Worm (Caenorhabditis elegans) whole organism, L4/young adult: ENCODE results near the gene E02H9.3.

Source experiments
- W03F9.2 ChIP-seq: fragments of 150-350 bp; optimal IDR thresholded peaks from 2 replicates; lab custom pipeline; 2014; ENCODE audit warnings: missing biosample characterization, missing genetic modification characterization
- dao-5 ChIP-seq: sonication (generic microtip); optimal IDR thresholded peaks from 2 replicates; lab custom pipeline; 2016; ENCODE audit warnings: missing genotype, missing genetic modification characterization, moderate library complexity, missing compliant biosample characterization
- him-1 ChIP-seq: sonication (generic microtip); optimal IDR thresholded peaks from 2 replicates; lab custom pipeline; 2016; ENCODE audit warnings: missing genotype, missing genetic modification reagents, missing genetic modification characterization, missing compliant biosample characterization

The E02H9.3 gene

DNA sequence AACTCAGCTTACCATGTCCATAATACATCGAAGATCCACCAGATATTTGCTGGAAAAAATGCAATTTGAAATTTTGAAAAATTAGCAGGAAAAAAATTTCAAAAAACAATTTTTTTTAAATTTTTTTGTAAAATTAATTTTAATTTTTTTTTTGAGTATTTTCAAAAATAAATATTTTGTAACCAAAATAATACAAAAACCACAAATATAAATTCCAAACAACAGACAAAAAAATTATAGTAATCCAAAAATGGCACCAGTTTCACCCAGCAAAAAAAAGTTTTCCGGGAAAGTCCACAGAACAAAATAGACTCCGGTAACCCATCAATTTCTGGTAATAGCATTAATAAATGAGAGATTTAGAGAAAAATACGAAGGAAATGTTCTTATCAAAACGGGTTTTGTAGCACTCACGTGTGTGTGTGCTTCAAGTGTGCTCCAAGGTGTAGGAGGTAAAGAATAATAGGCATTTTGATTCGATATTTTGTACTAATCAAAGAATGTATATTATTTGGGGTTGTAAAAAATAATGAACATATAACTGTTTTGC, 4.0 kb upstream of the E02H9.3 start, which contains the start of gene nhr-121:
nhr-121 (minus strand) TSS at position 51 of the 550 bp plus-strand sequence.
- TF ChIP-seq him-1 = no peak
- no peak for TF ChIP-seq W03F9.2
- no peak for TF ChIP-seq dao-5 (tag; lab: Kevin White, UChicago)

- TF ChIP-seq W03F9.2 = no peak
Measured at ce11 chrIII:2468202-2468601, 9.4 kb downstream of the E02H9.3 start, which contains the start of the genes E02H9.9 and E02H9.1. E02H9.9 (minus strand) TSS chrIII:2468302. E02H9.1 (plus strand) TSS chrIII:2468486.

ce11 chrIII:2471855-2472254, 13.0 kb downstream of the E02H9.3 start:
- TF ChIP-seq dao-5 (tag; lab: Kevin White, UChicago) (no peak), W03F9.2 (peak; percentile 35)

DNA sequence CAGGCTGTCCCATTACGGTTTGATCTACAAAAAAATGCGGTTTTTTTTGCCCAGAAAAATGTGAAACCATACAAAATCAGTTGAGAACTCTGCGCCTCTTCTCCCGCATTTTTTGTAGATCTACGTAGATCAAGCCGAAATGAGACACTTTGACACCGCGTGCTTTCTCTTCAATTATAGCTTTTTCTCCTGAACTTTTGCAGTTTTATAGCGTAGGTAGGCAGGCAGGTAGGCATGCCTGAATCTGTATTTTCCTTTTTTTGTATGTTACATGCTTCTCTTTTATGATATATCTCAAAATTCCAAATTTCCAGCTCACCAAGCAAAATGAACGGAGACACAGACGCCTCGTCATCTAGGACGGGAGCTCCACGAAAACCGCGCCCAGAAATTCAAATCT, 14.7 kb downstream of the E02H9.3 start, which contains the start of gene smg-6:
smg-6 (plus strand) TSS at position 301 of the 400 bp plus-strand sequence.
- TF ChIP-seq him-1 (no peak), W03F9.2 (no peak), dao-5 (tag; lab: Kevin White, UChicago) (no peak)

DNA sequence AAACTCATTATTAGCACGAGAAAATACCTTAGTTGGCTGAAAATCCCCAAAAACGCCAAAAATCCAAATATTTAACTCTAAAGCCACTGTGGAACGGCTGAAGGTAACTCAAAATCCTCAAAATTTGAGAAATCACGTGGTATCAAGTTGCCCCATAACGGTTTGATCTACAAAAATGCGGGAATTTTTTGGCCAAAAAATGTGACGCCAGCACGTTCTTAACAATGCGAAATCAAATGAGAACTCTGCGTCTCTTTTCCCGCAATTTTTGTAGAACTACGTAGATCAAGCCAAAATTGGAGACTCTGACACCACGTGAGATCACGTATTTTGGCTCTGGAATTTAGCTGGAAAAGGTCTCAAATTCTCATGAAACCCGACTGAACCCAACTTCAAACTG, 15.9 kb downstream of the E02H9.3 start:
- no peak for TF ChIP-seq dao-5 (tag; lab: Kevin White, UChicago)
- TF ChIP-seq him-1 = no peak
- TF ChIP-seq W03F9.2 = no peak

DNA sequence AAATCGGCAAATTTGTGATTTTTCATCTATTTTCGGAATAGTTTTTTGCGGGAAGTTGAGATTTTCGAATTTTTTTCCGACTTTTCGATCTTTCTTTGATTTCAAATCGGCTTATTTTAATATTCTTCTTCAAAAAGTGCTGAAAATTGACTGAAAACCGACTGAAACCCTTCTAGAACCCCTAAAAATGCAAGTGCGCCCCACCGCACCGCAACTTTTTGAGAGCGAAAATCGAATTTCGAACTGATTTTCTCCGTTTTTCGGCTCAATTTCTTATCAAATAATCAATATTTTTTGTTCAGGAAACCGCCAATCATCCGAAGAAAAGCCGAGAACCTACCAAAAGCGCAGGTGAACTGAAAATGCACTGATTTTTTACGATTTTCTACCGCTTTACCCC, 18.5 kb downstream of the E02H9.3 start:
- TF ChIP-seq W03F9.2 (no peak), him-1 (no peak), dao-5 (tag; lab: Kevin White, UChicago) (no peak)

DNA sequence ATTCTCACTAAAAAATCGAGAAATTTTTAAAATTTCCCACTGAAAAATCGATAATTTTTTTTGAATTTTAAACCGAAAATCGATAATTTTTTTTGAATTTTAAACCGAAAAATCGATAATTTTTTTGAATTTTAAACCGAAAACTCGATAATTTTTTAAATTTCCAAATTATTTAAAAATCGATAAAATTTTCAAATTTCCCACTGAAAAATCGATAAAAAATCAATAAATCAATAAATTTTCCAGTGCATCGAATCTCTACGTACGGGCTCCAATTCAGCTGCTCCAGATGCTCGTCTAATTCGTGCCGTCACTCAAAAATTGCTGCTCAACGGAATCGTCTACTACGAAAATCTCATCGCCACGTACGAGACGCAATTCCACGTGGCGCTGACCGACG, 19.8 kb downstream of the E02H9.3 start:
- TF ChIP-seq W03F9.2 (no peak), him-1 (no peak), dao-5 (tag; lab: Kevin White, UChicago) (no peak)

DNA sequence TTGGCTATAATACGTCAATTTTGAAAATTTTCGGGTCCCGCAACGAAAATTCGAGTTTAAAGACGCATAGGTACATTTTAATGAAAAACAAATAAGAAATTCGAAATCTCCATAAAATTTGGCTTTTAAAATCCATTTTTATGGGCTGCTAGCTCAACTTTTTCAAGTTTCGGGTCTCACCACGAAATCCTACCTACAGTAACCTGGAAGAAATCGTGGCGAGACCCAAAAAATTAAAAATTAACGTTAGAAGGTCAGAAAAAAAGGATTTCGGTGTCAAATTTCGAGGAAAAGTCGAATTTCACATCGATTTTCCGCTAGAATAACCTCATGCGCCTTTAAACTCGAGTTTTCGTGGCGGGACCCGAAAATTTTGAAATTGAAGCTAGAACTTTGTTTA, 23.3 kb downstream of the E02H9.3 start:
- no peak for TF ChIP-seq him-1
- no peak for TF ChIP-seq W03F9.2
- TF ChIP-seq dao-5 (tag; lab: Kevin White, UChicago) = no peak

DNA sequence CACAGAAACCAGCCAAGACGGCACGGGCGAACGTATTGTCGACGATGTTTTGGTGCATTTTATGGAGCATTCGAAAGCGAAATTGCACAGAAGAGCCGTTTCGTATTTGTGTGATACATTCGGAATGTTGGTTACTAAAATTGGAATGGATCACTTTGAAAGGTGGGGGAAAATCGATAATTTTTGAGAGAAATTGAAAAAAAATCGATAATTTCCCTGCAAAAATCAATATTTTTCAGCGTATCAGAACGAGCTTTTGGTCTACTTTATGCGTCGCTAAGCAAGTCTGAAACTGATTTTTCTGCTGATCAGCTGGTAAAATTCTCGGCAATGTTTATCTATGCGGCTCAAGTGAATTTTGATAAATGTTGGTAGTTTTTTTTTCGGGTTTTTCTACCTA, 23.9 kb downstream of the E02H9.3 start:
- TF ChIP-seq W03F9.2 (no peak), him-1 (no peak), dao-5 (tag; lab: Kevin White, UChicago) (no peak)

- TF ChIP-seq him-1 (no peak), W03F9.2 (no peak), dao-5 (tag; lab: Kevin White, UChicago) (no peak)
Measured at ce11 chrIII:2487046-2487760, 28.4 kb downstream of the E02H9.3 start, which contains the start of gene Y54F10AL.1. Y54F10AL.1 (plus strand) TSS chrIII:2487710.

DNA sequence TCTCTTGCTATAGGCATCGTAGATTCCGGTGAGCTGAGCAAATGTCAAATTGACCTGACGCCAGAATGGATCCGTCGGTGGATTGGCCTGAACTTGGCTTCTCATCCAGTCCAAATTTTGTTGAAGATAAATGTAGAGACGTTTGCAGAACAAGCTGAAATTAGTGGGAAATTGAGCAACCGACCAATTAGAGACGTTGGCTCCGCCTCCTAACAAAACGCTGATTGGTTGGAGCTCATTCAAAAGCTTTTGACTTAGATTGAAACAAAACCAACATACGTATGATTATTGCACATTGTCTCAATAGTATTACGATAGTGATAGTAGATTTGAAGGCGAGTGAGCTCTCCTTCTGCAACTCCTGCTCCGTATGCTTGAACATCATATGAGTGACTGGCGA, 47.6 kb downstream of the E02H9.3 start:
- TF ChIP-seq W03F9.2 = no peak

ce11 chrIII:2507938-2508337, 49.1 kb downstream of the E02H9.3 start, which contains the start of gene Y54F10AM.8:
Y54F10AM.8 (minus strand) TSS chrIII:2507972.
- TF ChIP-seq him-1 (no peak), dao-5 (tag; lab: Kevin White, UChicago) (no peak), W03F9.2 (no peak)

ce11 chrIII:2508518-2508917, 49.7 kb downstream of the E02H9.3 start, which contains the start of gene Y54F10AM.6:
Y54F10AM.6 (plus strand) TSS chrIII:2508818.
- TF ChIP-seq dao-5 (tag; lab: Kevin White, UChicago) = no peak
- TF ChIP-seq him-1 = no peak
- TF ChIP-seq W03F9.2 = no peak
